Worm (Caenorhabditis elegans) whole organism, young adult: ENCODE measurements around the gene clr-1.

Experiments
- B0019.2 ChIP-seq: fragments of 200-800 bp; sonication (Bioruptor generic); conservative IDR thresholded peaks from 2 replicates; pipeline ENCODE4 v1.3.6; 2022; ENCODE audit warnings: missing genetic modification reagents, missing genetic modification characterization, missing compliant biosample characterization
- B0336.3 ChIP-seq: fragments of 200-800 bp; sonication (Bioruptor generic); IDR thresholded peaks from 2 replicates; pipeline ENCODE4 v1.3.6; 2022; ENCODE audit warnings: missing genetic modification characterization, missing compliant biosample characterization
- D2030.7 ChIP-seq: fragments of 200-800 bp; sonication (Bioruptor generic); IDR thresholded peaks from 2 replicates; pipeline ENCODE4 v1.3.6; 2022; ENCODE audit warnings: missing genetic modification reagents, missing genetic modification characterization, missing compliant biosample characterization
- F23B12.7 ChIP-seq: sonication (generic microtip); optimal IDR thresholded peaks from 2 replicates; lab custom pipeline; 2017; ENCODE audit warnings: missing genetic modification characterization, mild to moderate bottlenecking, missing compliant biosample characterization, antibody characterized with exemption, moderate library complexity; ENCODE audit not compliant: insufficient read depth
- F33H1.4 ChIP-seq: fragments of 200-800 bp; sonication (Bioruptor generic); IDR thresholded peaks from 2 replicates; pipeline ENCODE4 v1.3.6; 2022; ENCODE audit warnings: missing genetic modification reagents, missing genetic modification characterization, missing compliant biosample characterization
- F49E8.2 ChIP-seq: sonication (generic microtip); optimal IDR thresholded peaks from 3 replicates; lab custom pipeline; 2017; ENCODE audit warnings: missing genetic modification characterization, mild to moderate bottlenecking, missing compliant biosample characterization, antibody characterized with exemption, moderate library complexity; ENCODE audit not compliant: insufficient read depth
- Y95B8A.8 ChIP-seq: fragments of 200-800 bp; sonication (Bioruptor generic); IDR thresholded peaks from 2 replicates; pipeline ENCODE4 v1.3.6; 2022; ENCODE audit warnings: missing genetic modification reagents, missing genetic modification characterization, missing compliant biosample characterization
- aptf-3 ChIP-seq: fragments of 200-800 bp; sonication (Bioruptor generic); IDR thresholded peaks from 2 replicates; pipeline ENCODE4 v1.3.6; 2022; ENCODE audit warnings: missing genetic modification characterization, missing compliant biosample characterization
- atf-7 ChIP-seq: sonication (generic microtip); optimal IDR thresholded peaks from 2 replicates; lab custom pipeline; 2017; ENCODE audit warnings: mild to moderate bottlenecking, missing genetic modification characterization, missing compliant biosample characterization
- attf-3 ChIP-seq: fragments of 200-800 bp; sonication (Bioruptor generic); conservative IDR thresholded peaks from 2 replicates; pipeline ENCODE4 v1.3.6; 2022; ENCODE audit warnings: missing genetic modification reagents, missing genetic modification characterization, missing compliant biosample characterization
- attf-5 ChIP-seq: fragments of 200-800 bp; sonication (Bioruptor generic); optimal IDR thresholded peaks from 2 replicates; lab custom pipeline; 2018; ENCODE audit warnings: mild to moderate bottlenecking, missing genetic modification characterization, missing compliant biosample characterization
- attf-6 ChIP-seq: fragments of 200-800 bp; sonication (Bioruptor generic); IDR thresholded peaks from 2 replicates; pipeline ENCODE4 v1.3.6; 2022; ENCODE audit warnings: missing genetic modification reagents, missing genetic modification characterization, missing compliant biosample characterization
- bed-2 ChIP-seq: fragments of 200-800 bp; sonication (Bioruptor generic); IDR thresholded peaks from 2 replicates; pipeline ENCODE4 v1.3.6; 2022; ENCODE audit warnings: missing genetic modification reagents, missing genetic modification characterization, missing compliant biosample characterization
- ceh-100 ChIP-seq: fragments of 200-800 bp; sonication (Bioruptor generic); IDR thresholded peaks from 2 replicates; pipeline ENCODE4 v1.3.6; 2022; ENCODE audit warnings: missing genetic modification reagents, missing genetic modification characterization, missing compliant biosample characterization
- ceh-58 ChIP-seq: fragments of 200-800 bp; sonication (Bioruptor generic); IDR thresholded peaks from 2 replicates; pipeline ENCODE4 v1.3.6; 2022; ENCODE audit warnings: missing genetic modification characterization, missing compliant biosample characterization
- ceh-91 ChIP-seq: fragments of 200-800 bp; sonication (Bioruptor generic); IDR thresholded peaks from 2 replicates; pipeline ENCODE4 v1.3.6; 2022; ENCODE audit warnings: missing genetic modification reagents, missing genetic modification characterization, missing compliant biosample characterization
- chd-7 ChIP-seq: sonication (generic microtip); optimal IDR thresholded peaks from 2 replicates; lab custom pipeline; 2016; ENCODE audit warnings: mild to moderate bottlenecking, missing genetic modification characterization, moderate library complexity, missing compliant biosample characterization
- dox-1 ChIP-seq: fragments of 200-800 bp; sonication (Bioruptor generic); IDR thresholded peaks from 2 replicates; pipeline ENCODE4 v1.3.6; 2022; ENCODE audit warnings: missing genetic modification reagents, missing genetic modification characterization, missing compliant biosample characterization
- dpl-1 ChIP-seq: fragments of 150-350 bp; optimal IDR thresholded peaks from 2 replicates; lab custom pipeline; 2014; ENCODE audit warnings: missing biosample characterization, missing genetic modification reagents, missing genetic modification characterization
- efl-1 ChIP-seq: fragments of 150-350 bp; optimal IDR thresholded peaks from 2 replicates; lab custom pipeline; 2014; ENCODE audit warnings: missing biosample characterization, missing genetic modification reagents, missing genetic modification characterization
- egrh-3 ChIP-seq: fragments of 200-800 bp; sonication (Bioruptor generic); IDR thresholded peaks from 2 replicates; pipeline ENCODE4 v1.3.6; 2022; ENCODE audit warnings: missing genetic modification reagents, missing genetic modification characterization, missing compliant biosample characterization
- him-1 ChIP-seq: sonication (generic microtip); optimal IDR thresholded peaks from 2 replicates; lab custom pipeline; 2016; ENCODE audit warnings: missing genotype, missing genetic modification reagents, missing genetic modification characterization, missing compliant biosample characterization
- hmg-1.2 ChIP-seq: fragments of 200-800 bp; sonication (Bioruptor generic); IDR thresholded peaks from 2 replicates; pipeline ENCODE4 v1.3.6; 2022; ENCODE audit warnings: missing genetic modification reagents, missing genetic modification characterization, missing compliant biosample characterization
- hsf-1 ChIP-seq: fragments of 200-800 bp; sonication (Bioruptor generic); IDR thresholded peaks from 2 replicates; pipeline ENCODE4 v1.3.6; 2022; ENCODE audit warnings: missing genetic modification reagents, missing genetic modification characterization, missing compliant biosample characterization
- lin-35 ChIP-seq, 3 experiments: fragments of 150-350 bp in 2 of 3; sonication (generic microtip) in 1 of 3; optimal IDR thresholded peaks; 2 replicates each; lab custom pipeline; 2014 to 2018; ENCODE audit warnings: missing biosample characterization in 3 of 3, missing genetic modification characterization in 3 of 3, missing genetic modification reagents in 3 of 3
- lin-54 ChIP-seq: fragments of 200-800 bp; sonication (Bioruptor generic); optimal IDR thresholded peaks from 2 replicates; lab custom pipeline; 2018; ENCODE audit warnings: mild to moderate bottlenecking, missing genetic modification characterization, missing compliant biosample characterization
- lir-1 ChIP-seq: fragments of 200-800 bp; sonication (Bioruptor generic); conservative IDR thresholded peaks from 2 replicates; pipeline ENCODE4 v1.3.6; 2022; ENCODE audit warnings: missing genetic modification reagents, missing genetic modification characterization, missing compliant biosample characterization
- lsl-1 ChIP-seq: fragments of 200-800 bp; sonication (Bioruptor generic); optimal IDR thresholded peaks from 2 replicates; lab custom pipeline; 2018; ENCODE audit warnings: mild to moderate bottlenecking, missing genetic modification characterization, moderate library complexity, missing compliant biosample characterization
- madf-6 ChIP-seq: fragments of 200-800 bp; sonication (Bioruptor generic); IDR thresholded peaks from 2 replicates; pipeline ENCODE4 v1.3.6; 2022; ENCODE audit warnings: missing genetic modification reagents, missing genetic modification characterization, missing compliant biosample characterization
- madf-8 ChIP-seq: fragments of 200-800 bp; sonication (Bioruptor generic); conservative IDR thresholded peaks from 2 replicates; pipeline ENCODE4 v1.3.6; 2022; ENCODE audit warnings: missing genetic modification reagents, missing genetic modification characterization, missing compliant biosample characterization
- mcd-1 ChIP-seq: fragments of 200-800 bp; sonication (Bioruptor generic); IDR thresholded peaks from 2 replicates; pipeline ENCODE4 v1.3.6; 2022; ENCODE audit warnings: missing genetic modification reagents, missing genetic modification characterization, missing compliant biosample characterization
- pbrm-1 ChIP-seq: fragments of 200-800 bp; sonication (Bioruptor generic); IDR thresholded peaks from 2 replicates; pipeline ENCODE4 v1.3.6; 2022; ENCODE audit warnings: missing genetic modification reagents, missing genetic modification characterization, missing compliant biosample characterization
- snpc-1.1 ChIP-seq: sonication (generic microtip); optimal IDR thresholded peaks from 2 replicates; lab custom pipeline; 2017; ENCODE audit warnings: missing genetic modification characterization, mild to moderate bottlenecking, missing compliant biosample characterization, antibody characterized with exemption, moderate library complexity, missing genotype, missing genetic modification reagents; ENCODE audit not compliant: insufficient read depth
- snpc-1.3 ChIP-seq: sonication (generic microtip); optimal IDR thresholded peaks from 2 replicates; lab custom pipeline; 2017; ENCODE audit warnings: missing genetic modification characterization, mild to moderate bottlenecking, missing compliant biosample characterization, antibody characterized with exemption, moderate library complexity, missing genotype, missing genetic modification reagents; ENCODE audit not compliant: insufficient read depth
- snpc-3.4 ChIP-seq: sonication (generic microtip); optimal IDR thresholded peaks from 2 replicates; lab custom pipeline; 2017; ENCODE audit warnings: missing genetic modification characterization, mild to moderate bottlenecking, missing compliant biosample characterization, antibody characterized with exemption, moderate library complexity, missing genotype, missing genetic modification reagents
- snpc-4 ChIP-seq, 5 experiments: fragments of 150-350 bp in 1 of 5; sonication (generic microtip) in 4 of 5; optimal IDR thresholded peaks; 2 replicates each; lab custom pipeline; 2014 to 2018; ENCODE audit warnings: missing genetic modification characterization in 5 of 5, missing biosample characterization in 3 of 5, antibody characterized with exemption in 2 of 5, mild to moderate bottlenecking in 2 of 5, missing compliant biosample characterization in 2 of 5, missing genotype in 2 of 5, moderate library complexity in 2 of 5, missing genetic modification reagents in 1 of 5
- sptf-2 ChIP-seq: fragments of 200-800 bp; sonication (Bioruptor generic); optimal IDR thresholded peaks from 2 replicates; lab custom pipeline; 2018; ENCODE audit warnings: mild to moderate bottlenecking, missing genetic modification characterization, missing compliant biosample characterization
- tlf-1 ChIP-seq: fragments of 200-800 bp; sonication (Bioruptor generic); optimal IDR thresholded peaks from 2 replicates; lab custom pipeline; 2018; ENCODE audit warnings: mild to moderate bottlenecking, missing genetic modification characterization, missing compliant biosample characterization
- xnd-1 ChIP-seq: sonication (generic microtip); optimal IDR thresholded peaks from 2 replicates; lab custom pipeline; 2016; ENCODE audit warnings: missing genotype, missing genetic modification reagents, missing genetic modification characterization, missing compliant biosample characterization
- ztf-25 ChIP-seq: fragments of 200-800 bp; sonication (Bioruptor generic); IDR thresholded peaks from 2 replicates; pipeline ENCODE4 v1.3.6; 2022; ENCODE audit warnings: missing genetic modification reagents, missing genetic modification characterization, missing compliant biosample characterization
- ztf-3 ChIP-seq: fragments of 200-800 bp; sonication (Bioruptor generic); optimal IDR thresholded peaks from 2 replicates; lab custom pipeline; 2018; ENCODE audit warnings: mild to moderate bottlenecking, missing genetic modification characterization, missing compliant biosample characterization
- ztf-6 ChIP-seq: fragments of 200-800 bp; sonication (Bioruptor generic); IDR thresholded peaks from 2 replicates; pipeline ENCODE4 v1.3.6; 2022; ENCODE audit warnings: missing genetic modification reagents, missing genetic modification characterization, missing compliant biosample characterization

Gene clr-1

DNA sequence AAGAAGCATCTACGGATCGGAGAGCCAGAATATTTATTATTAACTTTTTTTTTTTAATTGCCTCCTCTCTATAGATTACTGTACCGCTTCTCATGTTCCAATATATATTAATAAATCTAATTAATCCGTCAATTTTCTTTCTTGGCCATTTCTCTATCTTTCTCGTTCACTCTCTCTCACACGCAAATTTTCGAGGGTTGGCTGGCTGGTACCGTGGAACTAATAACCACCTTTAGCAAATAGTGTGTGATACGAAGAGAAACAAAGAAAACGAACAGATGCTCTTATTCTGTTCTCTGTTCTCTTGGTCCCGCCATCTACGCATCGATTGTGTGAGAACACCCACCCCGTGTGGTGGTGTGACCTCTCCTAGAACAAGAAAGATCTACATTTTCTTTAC, 47.8 kb upstream of the clr-1 start:
- no peak for TF ChIP-seq egrh-3
- TF ChIP-seq ceh-58 (GFP tag; lab: Robert Waterston, UW) = no peak
- TF ChIP-seq sptf-2 (GFP tag; lab: Kevin White, UChicago) = no peak

- TF ChIP-seq aptf-3 (no peak), tlf-1 (GFP tag; lab: Kevin White, UChicago) (no peak), chd-7 (no peak), ztf-6 (GFP tag; lab: Robert Waterston, UW) (no peak), ztf-3 (GFP tag; lab: Kevin White, UChicago) (no peak)
These were observed 47.2 kb upstream of the clr-1 start, which contains the start of gene EEED8.15 for ce11 chrII:5418929-5419328. Gene EEED8.15 (plus strand): TSS chrII:5419229.

DNA sequence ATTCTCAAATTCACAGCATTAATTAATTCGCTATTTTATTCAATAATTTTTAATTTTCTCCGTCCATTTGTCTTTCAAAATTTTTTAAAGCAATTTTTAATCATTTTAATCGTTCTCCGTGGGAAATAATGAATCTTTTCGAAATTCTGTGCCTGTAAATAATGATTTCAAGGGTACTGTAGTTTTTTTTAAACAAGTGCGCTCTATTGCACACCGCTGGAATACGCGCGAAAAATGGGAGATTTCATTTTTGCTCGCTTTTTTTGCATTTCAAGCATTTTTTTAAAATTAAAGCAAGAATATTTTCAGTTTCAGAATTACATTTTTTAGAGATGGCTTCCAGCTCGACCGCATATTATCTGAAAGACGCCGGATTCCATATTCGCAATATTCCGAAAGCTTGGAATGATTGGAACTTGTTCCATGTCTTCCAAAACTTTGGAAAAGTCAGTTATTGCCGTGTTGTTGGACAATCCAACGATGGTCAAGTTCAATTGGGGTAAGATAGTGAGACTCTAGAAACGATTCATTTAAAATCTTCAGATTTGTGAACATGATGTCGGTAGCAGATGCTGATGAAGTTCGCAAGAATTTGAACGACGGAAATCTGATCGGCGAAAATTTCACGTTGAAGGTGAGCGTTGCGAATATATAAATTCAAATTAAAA, 45.1 kb upstream of the clr-1 start, which contains the start of gene tofu-6:
tofu-6 (plus strand) TSS at position 302 of the 668 bp plus-strand sequence.
- TF ChIP-seq tlf-1 (GFP tag; lab: Kevin White, UChicago) (peak; percentile 39), atf-7 (tag; lab: Kevin White, UChicago) (no peak), lir-1 (GFP tag; lab: Robert Waterston, UW) (no peak), madf-8 (GFP tag; lab: Robert Waterston, UW) (peak; percentile 99), B0336.3 (0 out of 2 replicates have a peak, but pooled peaks have one; percentile 25), attf-3 (GFP tag; lab: Robert Waterston, UW) (0 out of 2 replicates have a peak, but pooled peaks have one; percentile 15), lsl-1 (GFP tag; lab: Kevin White, UChicago) (peak; percentile 96), hsf-1 (GFP tag; lab: Robert Waterston, UW) (0 out of 2 replicates have a peak, but pooled peaks have one; percentile 35), Y95B8A.8 (GFP tag; lab: Robert Waterston, UW) (peak; percentile 50; the same call in 1 of the 2 replicates), dox-1 (peak; percentile 63), attf-6 (GFP tag; lab: Robert Waterston, UW) (no peak), B0019.2 (GFP tag; lab: Robert Waterston, UW) (0 out of 2 replicates have a peak, but pooled peaks have one; percentile 59), D2030.7 (GFP tag; lab: Robert Waterston, UW) (peak; percentile 87), madf-6 (GFP tag; lab: Robert Waterston, UW) (peak; percentile 98), ceh-91 (GFP tag; lab: Robert Waterston, UW) (peak; percentile 90), hmg-1.2 (GFP tag; lab: Robert Waterston, UW) (0 out of 2 replicates have a peak, but pooled peaks have one; percentile 32), snpc-4 (GFP tag; optimal IDR thresholded peaks at IDR 0.05; lab: Kevin White, UChicago) (no peak), snpc-4 (tag; optimal IDR thresholded peaks at IDR 0.05; lab: Kevin White, UChicago) (peak in 1 of 4 experiments; percentile 5), efl-1 (peak; percentile 95), snpc-1.1 (tag; lab: Kevin White, UChicago) (peak; percentile 24), mcd-1 (peak; percentile 87), ztf-25 (GFP tag; lab: Robert Waterston, UW) (no peak), dpl-1 (peak; percentile 83), attf-5 (GFP tag; lab: Kevin White, UChicago) (no peak), bed-2 (GFP tag; lab: Robert Waterston, UW) (no peak), lin-35 (GFP tag; optimal IDR thresholded peaks at IDR 0.05; lab: Kevin White, UChicago) (peak in 1 of 3 experiments; percentile 73), F49E8.2 (peak; percentile 43), snpc-3.4 (peak; percentile 78), pbrm-1 (GFP tag; lab: Robert Waterston, UW) (0 out of 2 replicates have a peak, but pooled peaks have one; percentile 12), aptf-3 (no peak), F23B12.7 (tag; lab: Kevin White, UChicago) (peak; percentile 61), ceh-100 (GFP tag; lab: Robert Waterston, UW) (peak; percentile 26; the same call in 1 of the 2 replicates), snpc-1.3 (tag; lab: Kevin White, UChicago) (peak; percentile 36), him-1 (tag; lab: Kevin White, UChicago) (peak; percentile 69), xnd-1 (tag; lab: Kevin White, UChicago) (peak; percentile 94), F33H1.4 (peak; percentile 78), lin-54 (GFP tag; lab: Kevin White, UChicago) (peak; percentile 55)
